Worm (Caenorhabditis elegans) whole organism, mixed stage, embryonic: ENCODE data around the gene F56D2.3.

Source experiments
- M03D4.4 ChIP-seq: sonication (generic microtip); optimal IDR thresholded peaks from 2 replicates; lab custom pipeline; 2017; ENCODE audit warnings: mild to moderate bottlenecking, missing genetic modification characterization, missing compliant biosample characterization
- lin-32 ChIP-seq: fragments of 200-800 bp; sonication (Bioruptor generic); optimal IDR thresholded peaks from 2 replicates; lab custom pipeline; 2018; ENCODE audit warnings: mild to moderate bottlenecking, missing genetic modification characterization, missing compliant biosample characterization
- lsy-2 ChIP-seq: fragments of 150-350 bp; optimal IDR thresholded peaks from 2 replicates; lab custom pipeline; 2014; ENCODE audit warnings: missing biosample characterization, missing genetic modification characterization
- mep-1 ChIP-seq: fragments of 150-350 bp; optimal IDR thresholded peaks from 2 replicates; lab custom pipeline; 2017; ENCODE audit warnings: missing biosample characterization, missing genetic modification reagents, missing genetic modification characterization, inconsistent platforms
- nhr-12 ChIP-seq: fragments of 150-350 bp; optimal IDR thresholded peaks from 2 replicates; lab custom pipeline; 2014; ENCODE audit warnings: missing biosample characterization, missing genetic modification characterization
- nhr-28 ChIP-seq: fragments of 150-350 bp; optimal IDR thresholded peaks from 2 replicates; lab custom pipeline; 2014; ENCODE audit warnings: missing biosample characterization, missing genetic modification characterization
- sptf-1 ChIP-seq: sonication (generic microtip); optimal IDR thresholded peaks from 2 replicates; lab custom pipeline; 2017; ENCODE audit warnings: mild to moderate bottlenecking, missing genetic modification characterization, moderate library complexity, missing compliant biosample characterization
- unc-62 ChIP-seq: fragments of 150-350 bp; optimal IDR thresholded peaks from 2 replicates; lab custom pipeline; 2014; ENCODE audit warnings: missing biosample characterization, missing genetic modification reagents, missing genetic modification characterization

DNA sequence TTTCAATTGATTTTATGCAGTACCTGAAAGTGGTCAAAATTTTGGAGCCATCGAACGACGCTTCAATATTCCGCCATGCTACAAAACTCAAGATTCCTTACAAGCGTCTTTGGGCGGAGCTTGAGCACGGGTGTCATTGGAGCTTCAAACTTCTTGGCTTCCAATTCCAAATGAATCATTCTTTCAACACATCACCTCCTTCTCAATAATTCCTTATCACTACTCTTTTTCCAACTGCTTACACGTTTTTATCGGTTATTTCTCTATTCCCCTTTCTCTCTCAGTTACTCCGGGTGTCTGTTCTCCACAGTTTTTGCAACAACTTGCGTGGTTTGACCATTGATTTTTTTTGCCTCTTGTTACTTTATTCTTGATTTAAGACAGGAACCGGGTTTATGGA is 38.0 kb upstream of the F56D2.3 start, which contains the start of gene F09F7.5:
- TF ChIP-seq sptf-1 (tag; lab: Kevin White, UChicago) (no peak), lin-32 (no peak), M03D4.4 (tag; lab: Kevin White, UChicago) (no peak), lsy-2 (tag; lab: Kevin White, UChicago) (no peak), nhr-28 (tag; lab: Kevin White, UChicago) (no peak), unc-62 (GFP tag; lab: Kevin White, UChicago) (no peak), mep-1 (tag; lab: Kevin White, UChicago) (no peak), nhr-12 (tag; lab: Kevin White, UChicago) (no peak)
